Fruit fly (Drosophila melanogaster) whole organism, wandering third instar larva: ENCODE results near the gene CG10801.

Experiments
- Abd-B ChIP-seq: fragments of >200 bp; optimal IDR thresholded peaks from 2 replicates; lab custom pipeline; 2017; ENCODE audit warnings: missing biosample characterization, missing genetic modification characterization
- CG32264 ChIP-seq: fragments of 200-800 bp; sonication (Bioruptor generic); optimal IDR thresholded peaks from 2 replicates; lab custom pipeline; 2016; ENCODE audit warnings: missing biosample characterization, missing genetic modification characterization
- CG9705 ChIP-seq: fragments of 200-800 bp; sonication (Bioruptor generic); optimal IDR thresholded peaks from 2 replicates; lab custom pipeline; 2018; ENCODE audit warnings: missing biosample characterization, mild to moderate bottlenecking, missing genetic modification characterization
- CrebA ChIP-seq: fragments of 200-800 bp; sonication (Bioruptor generic); optimal IDR thresholded peaks from 2 replicates; lab custom pipeline; 2016; ENCODE audit warnings: missing biosample characterization, mild to moderate bottlenecking, missing genetic modification characterization, borderline replicate concordance
- Dfd ChIP-seq: fragments of >200 bp; optimal IDR thresholded peaks from 2 replicates; lab custom pipeline; 2017; ENCODE audit warnings: missing biosample characterization, missing genetic modification characterization
- Dif ChIP-seq: fragments of 200-275, 200-300 bp; sonication (Bioruptor generic); optimal IDR thresholded peaks from 2 replicates; lab custom pipeline; 2018; ENCODE audit warnings: missing biosample characterization, missing genetic modification characterization; ENCODE audit not compliant: partially characterized antibody
- GATAd ChIP-seq: sonication (Bioruptor generic); optimal IDR thresholded peaks from 2 replicates; lab custom pipeline; 2016; ENCODE audit warnings: missing biosample characterization, missing genetic modification characterization
- HLH106 ChIP-seq: fragments of 200-800 bp; optimal IDR thresholded peaks from 3 replicates; lab custom pipeline; 2019; ENCODE audit warnings: missing biosample characterization, mild to moderate bottlenecking, missing genetic modification characterization, moderate library complexity
- Hnf4 ChIP-seq: fragments of 200-800 bp; sonication (Bioruptor generic); optimal IDR thresholded peaks from 2 replicates; lab custom pipeline; 2016; ENCODE audit warnings: missing biosample characterization, mild to moderate bottlenecking, missing genetic modification characterization
- Hr78 ChIP-seq: fragments of >200 bp; optimal IDR thresholded peaks from 2 replicates; lab custom pipeline; 2017; ENCODE audit warnings: missing biosample characterization, missing genetic modification characterization
- Hr83 ChIP-seq: fragments of 200-300 bp; sonication (Bioruptor generic); optimal IDR thresholded peaks from 2 replicates; lab custom pipeline; 2016; ENCODE audit warnings: missing biosample characterization, mild to moderate bottlenecking, missing genetic modification characterization, moderate library complexity; ENCODE audit not compliant: poor library complexity, severe bottlenecking
- Jra ChIP-seq: sonication (Bioruptor generic); optimal IDR thresholded peaks from 2 replicates; lab custom pipeline; 2016; ENCODE audit warnings: missing biosample characterization, missing genetic modification characterization
- Mio ChIP-seq: sonication (Bioruptor generic); optimal IDR thresholded peaks from 2 replicates; lab custom pipeline; 2016; ENCODE audit warnings: missing biosample characterization, missing genetic modification characterization
- Myc ChIP-seq: fragments of >200 bp; optimal IDR thresholded peaks from 2 replicates; lab custom pipeline; 2017
- N ChIP-seq: fragments of >200 bp; optimal IDR thresholded peaks from 2 replicates; lab custom pipeline; 2018; ENCODE audit warnings: missing biosample characterization, missing external identifiers, missing genetic modification characterization
- OdsH ChIP-seq: fragments of 200-800 bp; sonication (Bioruptor generic); optimal IDR thresholded peaks from 2 replicates; lab custom pipeline; 2016; ENCODE audit warnings: missing biosample characterization, mild to moderate bottlenecking, missing genetic modification characterization
- Rel ChIP-seq, 2 experiments: fragments of 200-800 bp; sonication (Bioruptor generic) in 1 of 2; optimal IDR thresholded peaks; 2 replicates in 1 of 2; 3 replicates in 1 of 2; lab custom pipeline; 2016 to 2019; ENCODE audit warnings: mild to moderate bottlenecking in 2 of 2, missing biosample characterization in 2 of 2, missing genetic modification characterization in 2 of 2, moderate library complexity in 1 of 2
- Sp1 ChIP-seq: fragments of 200-800 bp; sonication (Bioruptor generic); optimal IDR thresholded peaks from 3 replicates; lab custom pipeline; 2019; ENCODE audit warnings: missing biosample characterization, mild to moderate bottlenecking, missing genetic modification characterization, moderate library complexity
- Vsx2 ChIP-seq: fragments of 200-300, 225-300 bp; sonication (Bioruptor generic); optimal IDR thresholded peaks from 2 replicates; lab custom pipeline; 2018; ENCODE audit warnings: missing biosample characterization, missing genetic modification characterization; ENCODE audit not compliant: partially characterized antibody
- br ChIP-seq: fragments of 200-800 bp; sonication (Bioruptor generic); optimal IDR thresholded peaks from 2 replicates; lab custom pipeline; 2016; ENCODE audit warnings: missing biosample characterization, missing genetic modification characterization
- brk ChIP-seq: fragments of 200-800 bp; sonication (Bioruptor generic); optimal IDR thresholded peaks from 2 replicates; lab custom pipeline; 2016; ENCODE audit warnings: missing biosample characterization, mild to moderate bottlenecking, missing genetic modification characterization
- dl ChIP-seq, 2 experiments: fragments of 175-275, 200-275 bp in 1 of 2; fragments of 200-275 bp in 1 of 2; sonication (Bioruptor generic); optimal IDR thresholded peaks; lab custom pipeline; 2018; ENCODE audit warnings: mild to moderate bottlenecking in 2 of 2, missing biosample characterization in 2 of 2, missing genetic modification characterization in 2 of 2, moderate library complexity in 2 of 2; ENCODE audit not compliant: partially characterized antibody in 2 of 2, insufficient read depth in 1 of 2
- dmrt93B ChIP-seq: fragments of 200-800 bp; sonication (Bioruptor generic); optimal IDR thresholded peaks from 2 replicates; lab custom pipeline; 2018; ENCODE audit warnings: missing biosample characterization, mild to moderate bottlenecking, missing genetic modification characterization
- dsf ChIP-seq: sonication (Bioruptor generic); optimal IDR thresholded peaks from 2 replicates; lab custom pipeline; 2016; ENCODE audit warnings: missing biosample characterization, missing genetic modification characterization, borderline replicate concordance
- ey ChIP-seq: fragments of 200-800 bp; sonication (Bioruptor generic); optimal IDR thresholded peaks from 2 replicates; lab custom pipeline; 2016; ENCODE audit warnings: missing biosample characterization, missing genetic modification characterization
- foxo ChIP-seq, 2 experiments: fragments of 200-800 bp; sonication (Bioruptor generic); optimal IDR thresholded peaks; 2 replicates in 1 of 2; 3 replicates in 1 of 2; lab custom pipeline; 2016 to 2017; ENCODE audit warnings: missing biosample characterization in 2 of 2, missing genetic modification characterization in 2 of 2
- fru ChIP-seq: fragments of 200-800 bp; sonication (Bioruptor generic); optimal IDR thresholded peaks from 3 replicates; lab custom pipeline; 2016; ENCODE audit warnings: missing biosample characterization, mild to moderate bottlenecking, missing genetic modification characterization
- h ChIP-seq: fragments of 200-800 bp; sonication (Bioruptor generic); optimal IDR thresholded peaks from 3 replicates; lab custom pipeline; 2016; ENCODE audit warnings: missing biosample characterization, mild to moderate bottlenecking, missing genetic modification characterization
- jim ChIP-seq: fragments of 175-275, 200-325 bp; sonication (Bioruptor generic); optimal IDR thresholded peaks from 2 replicates; lab custom pipeline; 2016; ENCODE audit warnings: missing biosample characterization, mild to moderate bottlenecking, missing genetic modification characterization
- lola ChIP-seq: fragments of >200 bp; optimal IDR thresholded peaks from 2 replicates; lab custom pipeline; 2017; ENCODE audit warnings: missing biosample characterization, missing genetic modification characterization
- pan ChIP-seq: fragments of >200 bp; optimal IDR thresholded peaks from 2 replicates; lab custom pipeline; 2017
- psq ChIP-seq: fragments of 200-800 bp; sonication (Bioruptor generic); optimal IDR thresholded peaks from 3 replicates; lab custom pipeline; 2017; ENCODE audit warnings: missing biosample characterization, mild to moderate bottlenecking, missing genetic modification characterization, moderate library complexity
- rgr ChIP-seq: fragments of 200-800 bp; sonication (Bioruptor generic); optimal IDR thresholded peaks from 3 replicates; lab custom pipeline; 2016; ENCODE audit warnings: missing biosample characterization, mild to moderate bottlenecking, missing genetic modification characterization
- sage ChIP-seq: fragments of 200-800 bp; sonication (Bioruptor generic); optimal IDR thresholded peaks from 2 replicates; lab custom pipeline; 2016; ENCODE audit warnings: missing biosample characterization, mild to moderate bottlenecking, missing genetic modification characterization
- sv ChIP-seq: fragments of 200-800 bp; sonication (Bioruptor generic); optimal IDR thresholded peaks from 3 replicates; lab custom pipeline; 2016; ENCODE audit warnings: missing biosample characterization, missing genetic modification characterization
- tai ChIP-seq: sonication (Bioruptor generic); optimal IDR thresholded peaks from 2 replicates; lab custom pipeline; 2016; ENCODE audit warnings: missing biosample characterization, missing genetic modification characterization
- usp ChIP-seq: fragments of >200 bp; optimal IDR thresholded peaks from 2 replicates; lab custom pipeline; 2017; ENCODE audit warnings: missing biosample characterization, missing genetic modification characterization
- woc ChIP-seq: sonication (Bioruptor generic); optimal IDR thresholded peaks from 2 replicates; lab custom pipeline; 2016; ENCODE audit warnings: missing biosample characterization, mild to moderate bottlenecking, missing genetic modification characterization

The CG10801 gene

dm6 chrX:3429952-3430351 is 30.4 kb upstream of the CG10801 start:
- no peak for TF ChIP-seq Rel (GFP tag; optimal IDR thresholded peaks at IDR 0.05; lab: Kevin White, UChicago)
- peak; percentile 32 for TF ChIP-seq Rel (tag; optimal IDR thresholded peaks at IDR 0.05; lab: Kevin White, UChicago)
- TF ChIP-seq OdsH: no peak

dm6 chrX:3431641-3432040 is 28.8 kb upstream of the CG10801 start:
- TF ChIP-seq sv (GFP tag; lab: Kevin White, UChicago): peak; percentile 35
- TF ChIP-seq Myc: no peak
- TF ChIP-seq, all 38 proteins: peak for 1

- TF ChIP-seq HLH106 (tag; lab: Kevin White, UChicago) (peak; percentile 13), dsf (GFP tag; lab: Kevin White, UChicago) (no peak), rgr (peak; percentile 76), brk (no peak), N (GFP tag; lab: Kevin White, UChicago) (no peak), tai (GFP tag; lab: Kevin White, UChicago) (peak; percentile 43), Sp1 (GFP tag; lab: Kevin White, UChicago) (peak; percentile 32), CrebA (GFP tag; lab: Kevin White, UChicago) (no peak), dl (GFP tag; optimal IDR thresholded peaks at IDR 0.05; lab: Kevin White, UChicago; ENCODE audit: insufficient read depth in 1 of 2, partially characterized antibody in 2 of 2) (no peak), Hr83 (GFP tag; lab: Kevin White, UChicago) (peak; percentile 27), Abd-B (GFP tag; lab: Kevin White, UChicago) (no peak), GATAd (GFP tag; lab: Kevin White, UChicago) (peak; percentile 47), lola (GFP tag; lab: Kevin White, UChicago) (no peak), h (GFP tag; lab: Kevin White, UChicago) (peak; percentile 36), Dif (GFP tag; lab: Kevin White, UChicago) (no peak), br (GFP tag; lab: Kevin White, UChicago) (peak; percentile 74), Rel (GFP tag; optimal IDR thresholded peaks at IDR 0.05; lab: Kevin White, UChicago) (no peak), Rel (tag; optimal IDR thresholded peaks at IDR 0.05; lab: Kevin White, UChicago) (no peak), Vsx2 (GFP tag; lab: Kevin White, UChicago) (no peak), foxo (GFP tag; optimal IDR thresholded peaks at IDR 0.05; lab: Kevin White, UChicago) (peak in 1 of 2 experiments; percentile 72), CG32264 (GFP tag; lab: Kevin White, UChicago) (peak; percentile 64), sv (GFP tag; lab: Kevin White, UChicago) (no peak), Hnf4 (GFP tag; lab: Kevin White, UChicago) (peak; percentile 73), Myc (no peak), Mio (GFP tag; lab: Kevin White, UChicago) (no peak), dmrt93B (GFP tag; lab: Kevin White, UChicago) (peak; percentile 39), psq (no peak), fru (GFP tag; lab: Kevin White, UChicago) (peak; percentile 78), sage (GFP tag; lab: Kevin White, UChicago) (no peak), woc (peak; percentile 19), OdsH (peak; percentile 62), Hr78 (no peak), Dfd (GFP tag; lab: Kevin White, UChicago) (no peak), Jra (peak; percentile 4), CG9705 (GFP tag; lab: Kevin White, UChicago) (no peak), ey (peak; percentile 77), usp (GFP tag; lab: Kevin White, UChicago) (no peak), pan (no peak), jim (peak; percentile 19)
- TF ChIP-seq, all 38 proteins: peak for 18
Measured at dm6 chrX:3432928-3433327, 27.5 kb upstream of the CG10801 start.
